Fruit fly (Drosophila melanogaster) whole organism, prepupa: ENCODE measurements around the gene CG3823.

Experiments
- CG11762 ChIP-seq: fragments of 200-800 bp; sonication (Bioruptor generic); optimal IDR thresholded peaks from 3 replicates; lab custom pipeline; 2016; ENCODE audit warnings: missing biosample characterization, missing genetic modification characterization; ENCODE audit not compliant: insufficient read depth
- CG9139 ChIP-seq: fragments of 200-800 bp; sonication (Bioruptor generic); optimal IDR thresholded peaks from 3 replicates; lab custom pipeline; 2017; ENCODE audit warnings: missing biosample characterization, mild to moderate bottlenecking, missing genetic modification characterization
- Eip75B ChIP-seq: fragments of 200-800 bp; sonication (Bioruptor generic); optimal IDR thresholded peaks from 3 replicates; lab custom pipeline; 2016; ENCODE audit warnings: missing biosample characterization, missing genetic modification characterization
- Eip78C ChIP-seq: fragments of 200-800 bp; sonication (Bioruptor generic); peaks from one replicate; lab custom pipeline; 2016; ENCODE audit warnings: missing biosample characterization, missing genetic modification characterization
- Ets96B ChIP-seq: fragments of 200-800 bp; optimal IDR thresholded peaks from 2 replicates; lab custom pipeline; 2019; ENCODE audit warnings: missing biosample characterization, mild to moderate bottlenecking, missing genetic modification characterization, moderate library complexity
- svp ChIP-seq: fragments of 200-800 bp; sonication (Bioruptor generic); peaks from one replicate; lab custom pipeline; 2016; ENCODE audit warnings: missing biosample characterization, missing genetic modification characterization
- vri ChIP-seq: fragments of 200-800 bp; sonication (Bioruptor generic); optimal IDR thresholded peaks from 3 replicates; lab custom pipeline; 2016; ENCODE audit warnings: missing biosample characterization, mild to moderate bottlenecking, missing genetic modification characterization

- no peak for TF ChIP-seq svp (GFP tag; lab: Kevin White, UChicago)
- TF ChIP-seq Eip78C (GFP tag; lab: Kevin White, UChicago), result peak; percentile 80
- no peak for TF ChIP-seq vri (GFP tag; lab: Kevin White, UChicago)
- no peak for TF ChIP-seq Ets96B
- TF ChIP-seq CG11762 (GFP tag; lab: Kevin White, UChicago), result no peak
- TF ChIP-seq Eip75B, result no peak
- TF ChIP-seq CG9139 (GFP tag; lab: Kevin White, UChicago), result no peak
These were observed 428 bp downstream of the CG3823 start for dm6 chrX:6304203-6304602.
